Worm (Caenorhabditis elegans) whole organism, young adult: ENCODE data around the gene C55A6.7.

ENCODE experiments used
- B0019.2 ChIP-seq: fragments of 200-800 bp; sonication (Bioruptor generic); conservative IDR thresholded peaks from 2 replicates; pipeline ENCODE4 v1.3.6; 2022; ENCODE audit warnings: missing genetic modification reagents, missing genetic modification characterization, missing compliant biosample characterization
- F33H1.4 ChIP-seq: fragments of 200-800 bp; sonication (Bioruptor generic); IDR thresholded peaks from 2 replicates; pipeline ENCODE4 v1.3.6; 2022; ENCODE audit warnings: missing genetic modification reagents, missing genetic modification characterization, missing compliant biosample characterization
- K11D2.4 ChIP-seq: fragments of 200-800 bp; sonication (Bioruptor generic); IDR thresholded peaks from 2 replicates; pipeline ENCODE4 v1.3.6; 2022; ENCODE audit warnings: missing genetic modification reagents, missing genetic modification characterization, missing compliant biosample characterization
- T26A5.8 ChIP-seq: sonication (generic microtip); optimal IDR thresholded peaks from 2 replicates; lab custom pipeline; 2016; ENCODE audit warnings: missing genetic modification characterization, missing compliant biosample characterization
- Y53F4B.3 ChIP-seq: fragments of 200-800 bp; sonication (Bioruptor generic); IDR thresholded peaks from 2 replicates; pipeline ENCODE4 v1.3.6; 2022; ENCODE audit warnings: missing genetic modification reagents, missing genetic modification characterization, missing compliant biosample characterization
- Y79H2A.3 ChIP-seq: fragments of 200-800 bp; sonication (Bioruptor generic); conservative IDR thresholded peaks from 2 replicates; pipeline ENCODE4 v1.3.6; 2022; ENCODE audit warnings: missing genetic modification reagents, missing genetic modification characterization, missing compliant biosample characterization
- attf-3 ChIP-seq: fragments of 200-800 bp; sonication (Bioruptor generic); conservative IDR thresholded peaks from 2 replicates; pipeline ENCODE4 v1.3.6; 2022; ENCODE audit warnings: missing genetic modification reagents, missing genetic modification characterization, missing compliant biosample characterization
- attf-6 ChIP-seq: fragments of 200-800 bp; sonication (Bioruptor generic); IDR thresholded peaks from 2 replicates; pipeline ENCODE4 v1.3.6; 2022; ENCODE audit warnings: missing genetic modification reagents, missing genetic modification characterization, missing compliant biosample characterization
- ccch-3 ChIP-seq: fragments of 200-800 bp; sonication (Bioruptor generic); optimal IDR thresholded peaks from 2 replicates; lab custom pipeline; 2018; ENCODE audit warnings: mild to moderate bottlenecking, missing genetic modification characterization, missing compliant biosample characterization
- cebp-2 ChIP-seq: fragments of 200-800 bp; sonication (Bioruptor generic); IDR thresholded peaks from 2 replicates; pipeline ENCODE4 v1.3.6; 2022; ENCODE audit warnings: missing genetic modification characterization, missing compliant biosample characterization
- ceh-27 ChIP-seq: fragments of 200-800 bp; sonication (Bioruptor generic); optimal IDR thresholded peaks from 2 replicates; lab custom pipeline; 2018; ENCODE audit warnings: mild to moderate bottlenecking, missing genetic modification characterization, moderate library complexity, missing compliant biosample characterization
- ceh-40 ChIP-seq: fragments of 200-800 bp; sonication (Bioruptor generic); IDR thresholded peaks from 2 replicates; pipeline ENCODE4 v1.3.6; 2022; ENCODE audit warnings: missing genetic modification characterization, missing compliant biosample characterization
- egl-18 ChIP-seq: fragments of 200-800 bp; sonication (Bioruptor generic); IDR thresholded peaks from 2 replicates; pipeline ENCODE4 v1.3.6; 2022; ENCODE audit warnings: missing genetic modification reagents, missing genetic modification characterization, missing compliant biosample characterization
- egrh-3 ChIP-seq: fragments of 200-800 bp; sonication (Bioruptor generic); IDR thresholded peaks from 2 replicates; pipeline ENCODE4 v1.3.6; 2022; ENCODE audit warnings: missing genetic modification reagents, missing genetic modification characterization, missing compliant biosample characterization
- gei-17 ChIP-seq: fragments of 200-800 bp; sonication (Bioruptor generic); optimal IDR thresholded peaks from 2 replicates; lab custom pipeline; 2018; ENCODE audit warnings: mild to moderate bottlenecking, missing genetic modification characterization, missing compliant biosample characterization
- hlh-12 ChIP-seq: sonication (generic microtip); optimal IDR thresholded peaks from 2 replicates; lab custom pipeline; 2016; ENCODE audit warnings: missing genetic modification characterization, missing compliant biosample characterization
- hmg-1.2 ChIP-seq: fragments of 200-800 bp; sonication (Bioruptor generic); IDR thresholded peaks from 2 replicates; pipeline ENCODE4 v1.3.6; 2022; ENCODE audit warnings: missing genetic modification reagents, missing genetic modification characterization, missing compliant biosample characterization
- let-526 ChIP-seq: fragments of 200-800 bp; sonication (Bioruptor generic); IDR thresholded peaks from 2 replicates; pipeline ENCODE4 v1.3.6; 2022; ENCODE audit warnings: missing genetic modification reagents, missing genetic modification characterization, missing compliant biosample characterization
- lin-40 ChIP-seq: sonication (generic microtip); optimal IDR thresholded peaks from 2 replicates; lab custom pipeline; 2016; ENCODE audit warnings: missing genetic modification characterization, mild to moderate bottlenecking, missing compliant biosample characterization, missing genotype, missing genetic modification reagents
- lsl-1 ChIP-seq: fragments of 200-800 bp; sonication (Bioruptor generic); optimal IDR thresholded peaks from 2 replicates; lab custom pipeline; 2018; ENCODE audit warnings: mild to moderate bottlenecking, missing genetic modification characterization, moderate library complexity, missing compliant biosample characterization
- madf-8 ChIP-seq: fragments of 200-800 bp; sonication (Bioruptor generic); conservative IDR thresholded peaks from 2 replicates; pipeline ENCODE4 v1.3.6; 2022; ENCODE audit warnings: missing genetic modification reagents, missing genetic modification characterization, missing compliant biosample characterization
- nhr-179 ChIP-seq: sonication (generic microtip); optimal IDR thresholded peaks from 2 replicates; lab custom pipeline; 2016; ENCODE audit warnings: mild to moderate bottlenecking, missing genetic modification characterization, missing compliant biosample characterization
- nhr-90 ChIP-seq: sonication (generic microtip); optimal IDR thresholded peaks from 2 replicates; lab custom pipeline; 2016; ENCODE audit warnings: missing genotype, mild to moderate bottlenecking, missing genetic modification characterization, missing compliant biosample characterization
- rec-8 ChIP-seq, 2 experiments: sonication (generic microtip); optimal IDR thresholded peaks; 2 replicates each; lab custom pipeline; 2016; ENCODE audit warnings: mild to moderate bottlenecking in 2 of 2, missing genetic modification characterization in 2 of 2, missing genetic modification reagents in 2 of 2, missing genotype in 2 of 2, missing biosample characterization in 1 of 2, missing compliant biosample characterization in 1 of 2, moderate library complexity in 1 of 2
- repo-1 ChIP-seq: sonication (generic microtip); optimal IDR thresholded peaks from 2 replicates; lab custom pipeline; 2017; ENCODE audit warnings: mild to moderate bottlenecking, missing genetic modification characterization, missing compliant biosample characterization
- snpc-1.1 ChIP-seq: sonication (generic microtip); optimal IDR thresholded peaks from 2 replicates; lab custom pipeline; 2017; ENCODE audit warnings: missing genetic modification characterization, mild to moderate bottlenecking, missing compliant biosample characterization, antibody characterized with exemption, moderate library complexity, missing genotype, missing genetic modification reagents; ENCODE audit not compliant: insufficient read depth
- snpc-3.4 ChIP-seq: sonication (generic microtip); optimal IDR thresholded peaks from 2 replicates; lab custom pipeline; 2017; ENCODE audit warnings: missing genetic modification characterization, mild to moderate bottlenecking, missing compliant biosample characterization, antibody characterized with exemption, moderate library complexity, missing genotype, missing genetic modification reagents
- snpc-4 ChIP-seq, 5 experiments: fragments of 150-350 bp in 1 of 5; sonication (generic microtip) in 4 of 5; optimal IDR thresholded peaks; 2 replicates each; lab custom pipeline; 2014 to 2018; ENCODE audit warnings: missing genetic modification characterization in 5 of 5, missing biosample characterization in 3 of 5, antibody characterized with exemption in 2 of 5, mild to moderate bottlenecking in 2 of 5, missing compliant biosample characterization in 2 of 5, missing genotype in 2 of 5, moderate library complexity in 2 of 5, missing genetic modification reagents in 1 of 5
- tlf-1 ChIP-seq: fragments of 200-800 bp; sonication (Bioruptor generic); optimal IDR thresholded peaks from 2 replicates; lab custom pipeline; 2018; ENCODE audit warnings: mild to moderate bottlenecking, missing genetic modification characterization, missing compliant biosample characterization
- zfh-2 ChIP-seq: fragments of 200-800 bp; sonication (Bioruptor generic); conservative IDR thresholded peaks from 2 replicates; pipeline ENCODE4 v1.3.6; 2022; ENCODE audit warnings: missing genetic modification reagents, missing genetic modification characterization, missing compliant biosample characterization
- ztf-18 ChIP-seq: sonication (generic microtip); optimal IDR thresholded peaks from 2 replicates; lab custom pipeline; 2016; ENCODE audit warnings: missing genotype, mild to moderate bottlenecking, missing genetic modification characterization, missing compliant biosample characterization
- ztf-26 ChIP-seq: sonication (generic microtip); optimal IDR thresholded peaks from 2 replicates; lab custom pipeline; 2017; ENCODE audit warnings: missing genetic modification characterization, missing compliant biosample characterization

The C55A6.7 gene

DNA sequence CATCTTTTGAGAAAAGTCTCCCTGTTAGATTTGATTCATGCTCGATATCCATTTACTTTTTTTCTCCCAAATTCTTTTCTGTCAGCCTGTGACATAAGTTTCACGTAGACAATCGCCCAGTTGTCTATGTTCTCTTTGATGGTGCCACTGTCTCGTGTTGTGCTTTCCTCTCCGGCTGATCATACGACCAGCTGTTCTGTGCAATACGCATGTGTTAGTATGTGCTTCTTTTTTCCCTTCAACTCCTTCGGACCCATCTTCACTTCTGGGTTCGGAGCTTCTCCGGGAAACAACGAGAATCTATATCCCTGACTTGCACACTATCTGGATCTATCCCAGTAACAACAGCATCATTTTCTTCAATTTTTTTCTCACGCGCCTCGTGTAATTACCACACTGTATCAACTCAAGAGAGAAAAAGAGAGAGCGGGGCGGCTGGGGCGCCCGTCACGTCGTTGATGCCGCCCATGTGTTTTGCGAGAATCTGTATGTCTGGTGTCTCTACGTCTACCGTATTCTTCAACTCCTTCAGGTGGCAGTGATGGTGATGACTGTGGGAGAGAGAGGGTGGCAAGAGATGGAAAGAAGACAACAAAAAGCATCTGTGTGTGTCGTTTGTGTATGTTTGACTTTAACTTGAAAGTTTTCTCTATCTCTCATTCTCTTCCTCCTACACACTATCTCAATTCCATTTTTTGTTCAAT lies 11.7 kb upstream of the C55A6.7 start (continued):
- no peak for TF ChIP-seq madf-8 (GFP tag; lab: Robert Waterston, UW)
- no peak for TF ChIP-seq B0019.2 (GFP tag; lab: Robert Waterston, UW)
- peak; percentile 37 for TF ChIP-seq ztf-18 (tag; lab: Kevin White, UChicago)
- no peak for TF ChIP-seq Y53F4B.3 (GFP tag; lab: Robert Waterston, UW)

DNA sequence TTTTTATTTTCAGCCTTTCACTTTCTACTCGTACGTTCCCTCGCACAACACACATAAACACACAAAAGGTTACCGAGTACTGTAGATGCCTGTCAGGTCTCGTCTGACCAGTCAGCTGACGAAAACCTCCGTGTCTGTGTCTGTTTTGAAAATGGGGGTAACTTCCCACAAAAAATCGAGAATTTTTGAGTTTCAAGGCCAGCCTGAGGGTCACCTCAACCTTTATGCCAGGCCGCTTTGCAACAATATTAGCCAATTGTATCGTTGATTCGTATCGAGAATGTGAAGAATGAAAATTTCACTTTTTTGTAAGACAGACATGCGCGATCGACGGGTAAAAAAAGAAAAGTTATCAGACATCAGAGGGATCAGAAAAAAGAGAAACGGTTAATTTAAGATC lies 10.8 kb upstream of the C55A6.7 start:
- TF ChIP-seq lin-40 (tag; lab: Kevin White, UChicago), result peak; percentile 56
- TF ChIP-seq ztf-26 (tag; lab: Kevin White, UChicago), result peak; percentile 17
- no peak for TF ChIP-seq zfh-2 (GFP tag; lab: Robert Waterston, UW)
- no peak for TF ChIP-seq hlh-12 (tag; lab: Kevin White, UChicago)
- TF ChIP-seq let-526 (GFP tag; lab: Robert Waterston, UW), result no peak
- no peak for TF ChIP-seq snpc-3.4
- peak; percentile 68 for TF ChIP-seq ceh-27 (GFP tag; lab: Kevin White, UChicago)

DNA sequence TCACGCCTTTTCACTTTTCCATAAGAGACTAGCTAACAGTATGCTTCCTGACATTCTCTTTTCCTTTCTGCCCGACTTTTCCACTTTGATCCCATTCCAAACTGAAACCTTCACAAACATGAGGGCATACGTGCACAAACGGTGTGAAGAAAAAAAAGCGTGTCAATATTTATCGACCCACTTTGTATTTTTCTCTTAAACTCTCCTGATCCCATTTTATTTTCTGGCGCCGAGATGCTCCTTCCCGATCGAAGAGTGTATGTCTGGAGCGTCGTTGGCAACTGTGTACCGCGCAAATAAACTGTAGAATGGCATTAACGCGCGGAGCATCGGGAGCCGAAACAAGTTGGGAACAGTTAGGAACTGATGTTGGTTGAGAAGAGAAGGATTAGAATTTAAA lies 9.2 kb upstream of the C55A6.7 start:
- TF ChIP-seq attf-3 (GFP tag; lab: Robert Waterston, UW) (no peak), repo-1 (tag; lab: Kevin White, UChicago) (no peak), snpc-1.1 (tag; lab: Kevin White, UChicago) (no peak), attf-6 (GFP tag; lab: Robert Waterston, UW) (no peak), nhr-179 (tag; lab: Kevin White, UChicago) (no peak), egl-18 (GFP tag; lab: Robert Waterston, UW) (no peak), rec-8 (tag; optimal IDR thresholded peaks at IDR 0.05; lab: Kevin White, UChicago) (no peak), lsl-1 (GFP tag; lab: Kevin White, UChicago) (no peak), snpc-4 (GFP tag; optimal IDR thresholded peaks at IDR 0.05; lab: Kevin White, UChicago) (no peak), snpc-4 (tag; optimal IDR thresholded peaks at IDR 0.05; lab: Kevin White, UChicago) (no peak), hmg-1.2 (GFP tag; lab: Robert Waterston, UW) (no peak), Y79H2A.3 (GFP tag; lab: Robert Waterston, UW) (no peak), ccch-3 (GFP tag; lab: Kevin White, UChicago) (no peak), tlf-1 (no peak), B0019.2 (GFP tag; lab: Robert Waterston, UW) (no peak), F33H1.4 (no peak), T26A5.8 (tag; lab: Kevin White, UChicago) (no peak), cebp-2 (GFP tag; lab: Robert Waterston, UW) (no peak), let-526 (GFP tag; lab: Robert Waterston, UW) (no peak), K11D2.4 (no peak), ceh-40 (no peak)

DNA sequence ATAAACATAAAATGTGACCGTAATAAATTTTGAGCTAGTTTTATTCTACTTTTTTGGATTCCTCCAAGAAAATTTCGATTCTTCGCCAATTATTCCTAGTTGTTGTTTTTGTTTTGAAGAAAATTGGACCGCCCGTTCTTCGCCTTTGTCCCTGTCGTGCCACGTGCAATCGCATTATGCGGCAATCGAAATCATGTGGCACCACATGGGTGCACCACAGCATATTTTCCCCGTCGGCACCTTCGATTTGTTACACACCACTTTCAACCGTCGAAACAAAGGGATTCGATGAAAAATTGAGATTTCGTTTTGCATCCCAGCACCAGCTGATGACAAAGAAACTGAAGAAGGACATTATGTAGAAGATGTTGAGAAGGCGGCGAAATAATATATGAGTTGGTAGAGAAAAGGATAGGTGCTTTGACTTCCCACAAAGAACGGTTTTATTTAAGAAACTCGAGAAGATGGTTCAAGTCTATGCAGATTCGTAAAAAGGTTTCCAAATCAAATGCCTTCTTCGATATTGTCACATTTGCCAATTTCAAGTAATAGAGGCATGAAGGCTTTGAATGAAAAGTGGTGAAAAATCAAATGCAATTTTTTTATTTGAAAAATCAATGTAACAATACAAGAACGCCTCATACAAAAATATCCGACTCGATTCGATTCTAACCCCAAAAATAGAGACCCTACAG lies 8.4 kb upstream of the C55A6.7 start:
- no peak for TF ChIP-seq gei-17 (GFP tag; lab: Kevin White, UChicago)
- no peak for TF ChIP-seq egrh-3
- no peak for TF ChIP-seq nhr-90 (tag; lab: Kevin White, UChicago)
- no peak for TF ChIP-seq let-526 (GFP tag; lab: Robert Waterston, UW)
